Worm (Caenorhabditis elegans): Measurements from ENCODE around the gene dab-1.

- no peak for TF ChIP-seq lir-3 (tag; optimal IDR thresholded peaks at IDR 0.05; ENCODE audit: poor library complexity)
- no peak for TF ChIP-seq nhr-76 (tag; optimal IDR thresholded peaks at IDR 0.05)
These were observed 3.7 kb downstream of the dab-1 start for ce11 chrII:8225914-8226313.
